Fruit fly (Drosophila melanogaster) whole organism, embryonic: ENCODE measurements around the gene GlyRS.
A peak's percentile ranks its signal among the peaks of the same experiment; 100 is the strongest.

Experiments
- Adf1 ChIP-seq: fragments of 200-800 bp; sonication (Bioruptor generic); IDR thresholded peaks from 2 replicates; pipeline ENCODE4 v1.3.6; 2022; ENCODE audit warnings: missing biosample characterization, missing genetic modification characterization
- Atf-2 ChIP-seq: fragments of 200-800 bp; sonication (Bioruptor generic); optimal IDR thresholded peaks from 2 replicates; lab custom pipeline; 2016; ENCODE audit warnings: missing biosample characterization, missing genetic modification characterization
- CG10431 ChIP-seq: fragments of 200-800 bp; sonication (Bioruptor generic); optimal IDR thresholded peaks from 3 replicates; lab custom pipeline; 2018; ENCODE audit warnings: missing biosample characterization, mild to moderate bottlenecking, missing genetic modification characterization
- CG11398 ChIP-seq: fragments of 200-800 bp; sonication (Bioruptor generic); optimal IDR thresholded peaks from 2 replicates; lab custom pipeline; 2016; ENCODE audit warnings: missing biosample characterization, missing genetic modification characterization
- CG13894 ChIP-seq: fragments of 200-800 bp; sonication (Bioruptor generic); optimal IDR thresholded peaks from 3 replicates; lab custom pipeline; 2018; ENCODE audit warnings: missing biosample characterization, mild to moderate bottlenecking, missing genetic modification characterization, moderate library complexity
- CG15479 ChIP-seq: fragments of 200-800 bp; sonication (Bioruptor generic); optimal IDR thresholded peaks from 3 replicates; lab custom pipeline; 2019; ENCODE audit warnings: missing biosample characterization, mild to moderate bottlenecking, missing genetic modification characterization, moderate library complexity
- CG15601 ChIP-seq: fragments of 200-800 bp; sonication (Bioruptor generic); optimal IDR thresholded peaks from 3 replicates; lab custom pipeline; 2019; ENCODE audit warnings: missing biosample characterization, mild to moderate bottlenecking, missing genetic modification characterization, moderate library complexity
- CG17328 ChIP-seq: fragments of 200-800 bp; sonication (Bioruptor generic); IDR thresholded peaks from 2 replicates; pipeline ENCODE4 v1.3.6; 2022; ENCODE audit warnings: missing biosample characterization, missing genetic modification characterization
- CG2199 ChIP-seq: fragments of 200-800 bp; sonication (Bioruptor generic); IDR thresholded peaks from 3 replicates; pipeline ENCODE4 v1.3.6; 2022; ENCODE audit warnings: missing biosample characterization, missing genetic modification characterization
- CG2875 ChIP-seq: fragments of 200-800 bp; sonication (Bioruptor generic); optimal IDR thresholded peaks from 2 replicates; lab custom pipeline; 2017; ENCODE audit warnings: missing biosample characterization, mild to moderate bottlenecking, missing genetic modification characterization, missing genetic modification reagents
- CG3065 ChIP-seq: fragments of 200-800 bp; sonication (Bioruptor generic); optimal IDR thresholded peaks from 2 replicates; lab custom pipeline; 2016; ENCODE audit warnings: missing biosample characterization, missing genetic modification characterization
- CG3407 ChIP-seq: fragments of 200-800 bp; sonication (Bioruptor generic); optimal IDR thresholded peaks from 2 replicates; lab custom pipeline; 2018; ENCODE audit warnings: missing biosample characterization, mild to moderate bottlenecking, missing genetic modification characterization
- CG3847 ChIP-seq: fragments of 200-800 bp; sonication (Bioruptor generic); IDR thresholded peaks from 2 replicates; pipeline ENCODE4 v1.3.6; 2022; ENCODE audit warnings: missing biosample characterization, missing genetic modification characterization
- CG42726 ChIP-seq: fragments of 200-800 bp; sonication (Bioruptor generic); IDR thresholded peaks from 2 replicates; pipeline ENCODE4 v1.3.6; 2022; ENCODE audit warnings: missing biosample characterization, missing genetic modification characterization; ENCODE audit not compliant: partially characterized antibody
- CG4282 ChIP-seq: fragments of 200-800 bp; sonication (Bioruptor generic); optimal IDR thresholded peaks from 2 replicates; lab custom pipeline; 2016; ENCODE audit warnings: missing biosample characterization, missing genetic modification characterization
- CG4854 ChIP-seq: fragments of 200-800 bp; sonication (Bioruptor generic); optimal IDR thresholded peaks from 2 replicates; lab custom pipeline; 2016; ENCODE audit warnings: missing biosample characterization, missing genetic modification characterization, inconsistent platforms
- CG6254 ChIP-seq: fragments of 200-800 bp; sonication (Bioruptor generic); optimal IDR thresholded peaks from 3 replicates; lab custom pipeline; 2017; ENCODE audit warnings: mild to moderate bottlenecking, missing biosample characterization, missing genetic modification reagents, missing genetic modification characterization
- CG8765 ChIP-seq: fragments of 200-800 bp; sonication (Bioruptor generic); IDR thresholded peaks from 2 replicates; pipeline ENCODE4 v1.3.6; 2022; ENCODE audit warnings: missing biosample characterization, missing genetic modification characterization
- CG9609 ChIP-seq: fragments of 200-800 bp; sonication (Bioruptor generic); optimal IDR thresholded peaks from 3 replicates; lab custom pipeline; 2016; ENCODE audit warnings: missing biosample characterization, missing genetic modification characterization
- CG9817 ChIP-seq: fragments of 200-800 bp; sonication (Bioruptor generic); optimal IDR thresholded peaks from 2 replicates; lab custom pipeline; 2018; ENCODE audit warnings: missing biosample characterization, mild to moderate bottlenecking, missing genetic modification characterization, moderate library complexity
- Chrac-16 ChIP-seq: fragments of 200-800 bp; sonication (Bioruptor generic); optimal IDR thresholded peaks from 3 replicates; lab custom pipeline; 2016; ENCODE audit warnings: missing biosample characterization, missing genetic modification characterization
- D ChIP-seq, 2 experiments: fragments of 200-800 bp in 1 of 2; fragments of >200 bp in 1 of 2; sonication (Bioruptor generic) in 1 of 2; optimal IDR thresholded peaks; 2 replicates in 1 of 2; 3 replicates in 1 of 2; lab custom pipeline; 2017; ENCODE audit warnings: mild to moderate bottlenecking in 1 of 2, missing biosample characterization in 1 of 2, missing genetic modification characterization in 1 of 2, missing genetic modification reagents in 1 of 2
- D19B ChIP-seq: fragments of 200-800 bp; sonication (Bioruptor generic); optimal IDR thresholded peaks from 2 replicates; lab custom pipeline; 2017; ENCODE audit warnings: missing biosample characterization, mild to moderate bottlenecking, missing genetic modification characterization
- Dp ChIP-seq: fragments of 200-800 bp; sonication (Bioruptor generic); optimal IDR thresholded peaks from 2 replicates; lab custom pipeline; 2018; ENCODE audit warnings: missing biosample characterization, mild to moderate bottlenecking, missing genetic modification characterization, moderate library complexity
- Fer3 ChIP-seq: fragments of 200-800 bp; sonication (Bioruptor generic); optimal IDR thresholded peaks from 2 replicates; lab custom pipeline; 2018; ENCODE audit warnings: missing biosample characterization, mild to moderate bottlenecking, missing genetic modification characterization, moderate library complexity
- Hey ChIP-seq: fragments of 200-800 bp; sonication (Bioruptor generic); optimal IDR thresholded peaks from 3 replicates; lab custom pipeline; 2018; ENCODE audit warnings: missing biosample characterization, mild to moderate bottlenecking, missing genetic modification characterization
- Hr51 ChIP-seq, 2 experiments: fragments of 200-800 bp; sonication (Bioruptor generic); optimal IDR thresholded peaks; 2 replicates in 1 of 2; 3 replicates in 1 of 2; lab custom pipeline; 2016 to 2018; ENCODE audit warnings: missing biosample characterization in 2 of 2, missing genetic modification characterization in 2 of 2, mild to moderate bottlenecking in 1 of 2, moderate library complexity in 1 of 2
- NK7.1 ChIP-seq: fragments of 200-800 bp; sonication (Bioruptor generic); optimal IDR thresholded peaks from 3 replicates; lab custom pipeline; 2016; ENCODE audit warnings: missing biosample characterization, missing genetic modification characterization
- NfI ChIP-seq: fragments of 200-800 bp; sonication (Bioruptor generic); optimal IDR thresholded peaks from 3 replicates; lab custom pipeline; 2018; ENCODE audit warnings: missing biosample characterization, mild to moderate bottlenecking, missing genetic modification characterization, moderate library complexity
- Scr ChIP-seq: fragments of 200-800 bp; sonication (Bioruptor generic); IDR thresholded peaks from 2 replicates; pipeline ENCODE4 v1.3.6; 2022; ENCODE audit warnings: missing biosample characterization, missing genetic modification characterization; ENCODE audit not compliant: partially characterized antibody
- Xbp1 ChIP-seq: fragments of 200-800 bp; sonication (Bioruptor generic); optimal IDR thresholded peaks from 3 replicates; lab custom pipeline; 2016; ENCODE audit warnings: missing biosample characterization, mild to moderate bottlenecking, missing genetic modification characterization
- bowl ChIP-seq: fragments of 200-800 bp; sonication (Bioruptor generic); IDR thresholded peaks from 2 replicates; pipeline ENCODE4 v1.3.6; 2022; ENCODE audit warnings: missing biosample characterization, missing genetic modification characterization
- cg ChIP-seq: fragments of 200-800 bp; sonication (Bioruptor generic); optimal IDR thresholded peaks from 3 replicates; lab custom pipeline; 2019; ENCODE audit warnings: missing biosample characterization, mild to moderate bottlenecking, missing genetic modification characterization, moderate library complexity
- chinmo ChIP-seq: fragments of 200-800 bp; sonication (Bioruptor generic); IDR thresholded peaks from 4 replicates; pipeline ENCODE4 v1.3.6; 2022; ENCODE audit warnings: missing biosample characterization, missing genetic modification characterization; ENCODE audit not compliant: partially characterized antibody
- fu2 ChIP-seq: fragments of 200-800 bp; sonication (Bioruptor generic); optimal IDR thresholded peaks from 2 replicates; lab custom pipeline; 2016; ENCODE audit warnings: missing biosample characterization, missing genetic modification characterization
- gcm2 ChIP-seq: fragments of 200-800 bp; sonication (Bioruptor generic); optimal IDR thresholded peaks from 2 replicates; lab custom pipeline; 2016; ENCODE audit warnings: missing biosample characterization, missing genetic modification characterization
- klu ChIP-seq: fragments of 200-800 bp; sonication (Bioruptor generic); IDR thresholded peaks from 2 replicates; pipeline ENCODE4 v1.3.6; 2022; ENCODE audit warnings: missing biosample characterization, missing genetic modification characterization
- mam ChIP-seq: fragments of 200-800 bp; sonication (Bioruptor generic); optimal IDR thresholded peaks from 3 replicates; lab custom pipeline; 2016; ENCODE audit warnings: missing biosample characterization, missing genetic modification characterization
- nau ChIP-seq: fragments of 200-800 bp; sonication (Bioruptor generic); optimal IDR thresholded peaks from 3 replicates; lab custom pipeline; 2017; ENCODE audit warnings: missing biosample characterization, mild to moderate bottlenecking, missing genetic modification characterization, missing genetic modification reagents
- nerfin-2 ChIP-seq: fragments of 200-800 bp; sonication (Bioruptor generic); IDR thresholded peaks from 2 replicates; pipeline ENCODE4 v1.3.6; 2022; ENCODE audit warnings: missing biosample characterization, missing genetic modification characterization; ENCODE audit not compliant: partially characterized antibody
- nom ChIP-seq: fragments of 200-800 bp; sonication (Bioruptor generic); optimal IDR thresholded peaks from 2 replicates; lab custom pipeline; 2017; ENCODE audit warnings: missing biosample characterization, missing genetic modification characterization, mild to moderate bottlenecking, moderate library complexity, missing genetic modification reagents
- oc ChIP-seq: fragments of 200-800 bp; sonication (Bioruptor generic); optimal IDR thresholded peaks from 2 replicates; lab custom pipeline; 2018; ENCODE audit warnings: missing biosample characterization, mild to moderate bottlenecking, missing genetic modification characterization, moderate library complexity
- sc ChIP-seq, 3 experiments: fragments of >200 bp in 2 of 3; fragments of 200-800 bp in 1 of 3; sonication (Bioruptor generic) in 1 of 3; optimal IDR thresholded peaks; 2 replicates in 2 of 3; 3 replicates in 1 of 3; lab custom pipeline; 2017; ENCODE audit warnings: mild to moderate bottlenecking in 1 of 3, missing biosample characterization in 1 of 3, missing genetic modification characterization in 1 of 3, missing genetic modification reagents in 1 of 3
- sens ChIP-seq: fragments of 200-800 bp; sonication (Bioruptor generic); peaks from one replicate; lab custom pipeline; 2016; ENCODE audit warnings: missing biosample characterization, missing genetic modification characterization
- stc ChIP-seq: fragments of 200-800 bp; sonication (Bioruptor generic); IDR thresholded peaks from 2 replicates; pipeline ENCODE4 v1.3.6; 2022; ENCODE audit warnings: missing biosample characterization, missing genetic modification characterization
- twi ChIP-seq: fragments of 200-800 bp; optimal IDR thresholded peaks from 2 replicates; lab custom pipeline; 2019; ENCODE audit warnings: missing biosample characterization, mild to moderate bottlenecking, missing genetic modification characterization, moderate library complexity
- vnd ChIP-seq: fragments of 200-800 bp; sonication (Bioruptor generic); IDR thresholded peaks from 3 replicates; pipeline ENCODE4 v1.3.6; 2022; ENCODE audit warnings: missing biosample characterization, missing genetic modification characterization; ENCODE audit not compliant: partially characterized antibody

Gene GlyRS

DNA sequence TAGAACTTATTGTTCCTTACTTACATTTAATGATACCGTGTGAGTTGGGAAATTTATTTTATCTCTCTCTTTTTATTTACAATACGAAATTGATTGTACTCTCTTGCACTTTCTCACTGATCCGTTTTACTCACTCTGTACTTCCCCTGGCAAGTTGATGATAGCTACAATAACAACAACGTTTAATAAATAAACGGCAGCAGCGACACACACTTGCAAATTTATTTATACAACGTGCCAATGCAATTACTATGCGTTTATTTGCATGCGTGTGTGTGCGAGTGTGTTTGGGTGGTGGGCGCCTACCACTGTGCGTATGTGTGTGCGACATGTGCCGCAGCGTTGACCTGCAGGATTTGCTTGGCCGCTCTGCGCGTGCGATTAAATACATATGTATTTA lies 4.6 kb downstream of the GlyRS start:
- TF ChIP-seq CG2875 (GFP tag; lab: Kevin White, UChicago) (no peak), CG8765 (peak; percentile 24; the same call in 1 of the 2 replicates), Dp (no peak), CG4854 (GFP tag; lab: Kevin White, UChicago) (no peak), CG2199 (GFP tag; lab: Robert Waterston, UW) (no peak), Hey (peak; percentile 4), cg (peak; percentile 1), CG42726 (no peak), nom (GFP tag; lab: Kevin White, UChicago) (no peak), nau (GFP tag; lab: Kevin White, UChicago) (no peak), twi (peak; percentile 4), CG15479 (GFP tag; lab: Kevin White, UChicago) (peak; percentile 28)

DNA sequence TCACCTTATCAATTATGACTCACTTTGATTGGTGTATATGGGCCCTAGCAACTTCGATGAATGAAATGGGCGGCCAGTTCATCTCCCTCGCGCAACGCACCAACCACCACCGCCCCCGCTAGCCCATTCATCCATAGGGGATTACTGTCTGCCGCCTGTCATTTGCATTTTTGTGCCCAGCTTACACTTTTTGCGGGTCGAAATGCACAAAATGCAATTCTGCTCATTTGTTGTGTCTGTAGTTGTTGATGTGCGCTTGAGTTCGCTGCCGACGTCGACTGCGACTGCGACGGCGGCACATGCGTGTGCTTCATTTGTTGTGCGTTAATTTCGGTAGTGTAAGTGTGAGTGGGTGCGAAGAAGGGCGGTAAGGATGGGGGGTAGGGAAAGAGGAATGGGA lies 6.0 kb downstream of the GlyRS start:
- TF ChIP-seq CG15601 = no peak
- TF ChIP-seq bowl (GFP tag; lab: Robert Waterston, UW) = no peak
- TF ChIP-seq CG4282 (GFP tag; lab: Kevin White, UChicago) = no peak
- TF ChIP-seq Adf1 = peak; percentile 52; the same call in 1 of the 2 replicates
- no peak for TF ChIP-seq stc (GFP tag; lab: Robert Waterston, UW)
- peak; percentile 0 for TF ChIP-seq cg
- no peak for TF ChIP-seq CG17328 (GFP tag; lab: Robert Waterston, UW)
- no peak for TF ChIP-seq NfI (GFP tag; lab: Kevin White, UChicago)
- no peak for TF ChIP-seq CG11398 (GFP tag; lab: Kevin White, UChicago)
- no peak for TF ChIP-seq CG9609 (GFP tag; lab: Kevin White, UChicago)
- no peak for TF ChIP-seq gcm2 (GFP tag; lab: Kevin White, UChicago)
- no peak for TF ChIP-seq Xbp1 (GFP tag; lab: Kevin White, UChicago)
- no peak for TF ChIP-seq fu2 (GFP tag; lab: Kevin White, UChicago)
- TF ChIP-seq Atf-2 (GFP tag; lab: Kevin White, UChicago) = no peak
- TF ChIP-seq vnd (GFP tag; lab: Robert Waterston, UW) = no peak
- TF ChIP-seq oc (tag; lab: Kevin White, UChicago) = peak; percentile 12
- TF ChIP-seq nerfin-2 (GFP tag; lab: Robert Waterston, UW) = no peak
- no peak for TF ChIP-seq Chrac-16 (GFP tag; lab: Kevin White, UChicago)
- no peak for TF ChIP-seq nau (GFP tag; lab: Kevin White, UChicago)
- no peak for TF ChIP-seq D19B (GFP tag; lab: Kevin White, UChicago)
- TF ChIP-seq CG10431 = no peak
- no peak for TF ChIP-seq Scr (GFP tag; lab: Robert Waterston, UW)
- no peak for TF ChIP-seq CG6254
- no peak for TF ChIP-seq CG3065 (GFP tag; lab: Kevin White, UChicago)
- no peak for TF ChIP-seq NK7.1 (GFP tag; lab: Kevin White, UChicago)
- no peak for TF ChIP-seq chinmo (GFP tag; lab: Robert Waterston, UW)
- no peak for TF ChIP-seq CG13894 (tag; lab: Kevin White, UChicago)
- TF ChIP-seq sens = peak; percentile 56
- peak; percentile 15 for TF ChIP-seq D (optimal IDR thresholded peaks at IDR 0.05; lab: Kevin White, UChicago)
- no peak for TF ChIP-seq D (GFP tag; optimal IDR thresholded peaks at IDR 0.05; lab: Kevin White, UChicago)
- no peak for TF ChIP-seq Fer3 (tag; lab: Kevin White, UChicago)
- TF ChIP-seq CG3407 (GFP tag; lab: Kevin White, UChicago) = no peak
- TF ChIP-seq klu = no peak
- no peak for TF ChIP-seq Hr51 (GFP tag; optimal IDR thresholded peaks at IDR 0.05; lab: Kevin White, UChicago)
- no peak for TF ChIP-seq sc (optimal IDR thresholded peaks at IDR 0.05; lab: Kevin White, UChicago)
- TF ChIP-seq sc (GFP tag; optimal IDR thresholded peaks at IDR 0.05; lab: Kevin White, UChicago) = no peak
- TF ChIP-seq mam (GFP tag; lab: Kevin White, UChicago) = no peak
- no peak for TF ChIP-seq CG9817
- TF ChIP-seq CG3847 (GFP tag; lab: Robert Waterston, UW) = no peak
